Worm (Caenorhabditis elegans) whole organism, young adult: ENCODE measurements around the gene atg-16.2.

Experiments
- Y79H2A.3 ChIP-seq: fragments of 200-800 bp; sonication (Bioruptor generic); conservative IDR thresholded peaks from 2 replicates; pipeline ENCODE4 v1.3.6; 2022; ENCODE audit warnings: missing genetic modification reagents, missing genetic modification characterization, missing compliant biosample characterization
- ama-1 ChIP-seq, 3 experiments: fragments of 150-350 bp in 1 of 3; sonication (generic microtip) in 2 of 3; optimal IDR thresholded peaks; 2 replicates each; lab custom pipeline; 2014 to 2018; ENCODE audit warnings: missing biosample characterization in 2 of 3, missing genetic modification characterization in 2 of 3, missing genetic modification reagents in 2 of 3
- die-1 ChIP-seq: sonication (generic microtip); optimal IDR thresholded peaks from 2 replicates; lab custom pipeline; 2016; ENCODE audit warnings: missing genotype, mild to moderate bottlenecking, missing genetic modification characterization, missing compliant biosample characterization
- gei-17 ChIP-seq: fragments of 200-800 bp; sonication (Bioruptor generic); optimal IDR thresholded peaks from 2 replicates; lab custom pipeline; 2018; ENCODE audit warnings: mild to moderate bottlenecking, missing genetic modification characterization, missing compliant biosample characterization
- let-526 ChIP-seq: fragments of 200-800 bp; sonication (Bioruptor generic); IDR thresholded peaks from 2 replicates; pipeline ENCODE4 v1.3.6; 2022; ENCODE audit warnings: missing genetic modification reagents, missing genetic modification characterization, missing compliant biosample characterization
- pbrm-1 ChIP-seq: fragments of 200-800 bp; sonication (Bioruptor generic); IDR thresholded peaks from 2 replicates; pipeline ENCODE4 v1.3.6; 2022; ENCODE audit warnings: missing genetic modification reagents, missing genetic modification characterization, missing compliant biosample characterization
- rcor-1 ChIP-seq: fragments of 200-800 bp; sonication (Bioruptor generic); IDR thresholded peaks from 2 replicates; pipeline ENCODE4 v1.3.6; 2022; ENCODE audit warnings: missing genetic modification reagents, missing genetic modification characterization, missing compliant biosample characterization
- unc-130 ChIP-seq: sonication (generic microtip); optimal IDR thresholded peaks from 2 replicates; lab custom pipeline; 2016; ENCODE audit warnings: missing genetic modification reagents, missing genetic modification characterization, missing compliant biosample characterization

- TF ChIP-seq die-1 (tag; lab: Kevin White, UChicago) (no peak), rcor-1 (GFP tag; lab: Robert Waterston, UW) (no peak), Y79H2A.3 (GFP tag; lab: Robert Waterston, UW) (no peak), gei-17 (GFP tag; lab: Kevin White, UChicago) (no peak), pbrm-1 (GFP tag; lab: Robert Waterston, UW) (no peak), unc-130 (GFP tag; lab: Kevin White, UChicago) (no peak), ama-1 (optimal IDR thresholded peaks at IDR 0.05; lab: Kevin White, UChicago) (no peak), ama-1 (GFP tag; optimal IDR thresholded peaks at IDR 0.05; lab: Kevin White, UChicago) (no peak), let-526 (GFP tag; lab: Robert Waterston, UW) (no peak)
These were observed 3.5 kb downstream of the atg-16.2 start, which contains the start of gene nhr-22 for ce11 chrII:6449656-6450055.
